Fruit fly (Drosophila melanogaster): ENCODE results near the gene CG14561.

Gene CG14561

dm6 chr3L:22091339-22091738 lies 25.6 kb downstream of the CG14561 start:
- no peak for TF ChIP-seq Clk (GFP tag; optimal IDR thresholded peaks at IDR 0.05)
- TF ChIP-seq CG7045 (GFP tag; optimal IDR thresholded peaks at IDR 0.05), result no peak
- no peak for TF ChIP-seq Mnt (GFP tag; optimal IDR thresholded peaks at IDR 0.05)
- no peak for TF ChIP-seq CG12768 (GFP tag; optimal IDR thresholded peaks at IDR 0.05)
- no peak for TF ChIP-seq tj (GFP tag; optimal IDR thresholded peaks at IDR 0.05)
- TF ChIP-seq toe (GFP tag; optimal IDR thresholded peaks at IDR 0.05), result no peak
- TF ChIP-seq CG33017 (tag; optimal IDR thresholded peaks at IDR 0.05), result no peak
- no peak for TF ChIP-seq Crg-1 (GFP tag; optimal IDR thresholded peaks at IDR 0.05)
- no peak for TF ChIP-seq ovo (GFP tag; optimal IDR thresholded peaks at IDR 0.05)
- TF ChIP-seq cnc (optimal IDR thresholded peaks at IDR 0.05), result no peak
- no peak for TF ChIP-seq CG7101 (tag; optimal IDR thresholded peaks at IDR 0.05)
- TF ChIP-seq CG14711 (tag; optimal IDR thresholded peaks at IDR 0.05), result no peak

- no peak for TF ChIP-seq CG1620 (GFP tag; optimal IDR thresholded peaks at IDR 0.05)
- TF ChIP-seq Mnt (GFP tag; optimal IDR thresholded peaks at IDR 0.05), result no peak
- TF ChIP-seq cic (GFP tag; optimal IDR thresholded peaks at IDR 0.05), result no peak
- TF ChIP-seq cnc (optimal IDR thresholded peaks at IDR 0.05), result no peak
- no peak for TF ChIP-seq tj (GFP tag; optimal IDR thresholded peaks at IDR 0.05)
- no peak for TF ChIP-seq ovo (GFP tag; optimal IDR thresholded peaks at IDR 0.05)
- no peak for TF ChIP-seq CG33017 (tag; optimal IDR thresholded peaks at IDR 0.05)
Observed at dm6 chr3L:22094308-22094866, 28.7 kb downstream of the CG14561 start.

dm6 chr3L:22106704-22107103 lies 41.0 kb downstream of the CG14561 start:
- no peak for TF ChIP-seq cic (GFP tag; optimal IDR thresholded peaks at IDR 0.05)
- no peak for TF ChIP-seq CG14711 (tag; optimal IDR thresholded peaks at IDR 0.05)
- no peak for TF ChIP-seq Clk (GFP tag; optimal IDR thresholded peaks at IDR 0.05)
- TF ChIP-seq kay (GFP tag; ENCODE audit: borderline replicate concordance), result no peak
- no peak for TF ChIP-seq Hr96 (GFP tag; optimal IDR thresholded peaks at IDR 0.05)
- no peak for TF ChIP-seq tj (GFP tag; optimal IDR thresholded peaks at IDR 0.05)
- no peak for TF ChIP-seq CG33017 (tag; optimal IDR thresholded peaks at IDR 0.05)
- TF ChIP-seq CG7045 (GFP tag; optimal IDR thresholded peaks at IDR 0.05), result no peak
- TF ChIP-seq cnc (optimal IDR thresholded peaks at IDR 0.05), result no peak
- TF ChIP-seq Mnt (GFP tag; optimal IDR thresholded peaks at IDR 0.05), result no peak
- TF ChIP-seq Crg-1 (GFP tag; optimal IDR thresholded peaks at IDR 0.05), result no peak
- no peak for TF ChIP-seq CG11617 (GFP tag; optimal IDR thresholded peaks at IDR 0.05)
- TF ChIP-seq CG12768 (GFP tag; optimal IDR thresholded peaks at IDR 0.05), result no peak
- no peak for TF ChIP-seq toe (GFP tag; optimal IDR thresholded peaks at IDR 0.05)
- TF ChIP-seq CG7101 (tag; optimal IDR thresholded peaks at IDR 0.05), result no peak
- no peak for TF ChIP-seq CG1620 (GFP tag; optimal IDR thresholded peaks at IDR 0.05)

- no peak for TF ChIP-seq CG14711 (tag; optimal IDR thresholded peaks at IDR 0.05)
- TF ChIP-seq bab1 (GFP tag; optimal IDR thresholded peaks at IDR 0.05), result no peak
Observed at dm6 chr3L:22109903-22110302, 44.2 kb downstream of the CG14561 start.

dm6 chr3L:22113186-22113585 lies 47.5 kb downstream of the CG14561 start:
- TF ChIP-seq bab1 (GFP tag; optimal IDR thresholded peaks at IDR 0.05) (no peak), kay (GFP tag; ENCODE audit: borderline replicate concordance) (no peak), Hr96 (GFP tag; optimal IDR thresholded peaks at IDR 0.05) (no peak), Clk (GFP tag; optimal IDR thresholded peaks at IDR 0.05) (no peak), cnc (optimal IDR thresholded peaks at IDR 0.05) (no peak)

Measured in whole organism, adult.